Worm (Caenorhabditis elegans): ENCODE measurements around the gene nhr-50.
A peak's percentile ranks its signal among the peaks of the same experiment; 100 is the strongest.

Gene nhr-50

ce11 chrV:16036166-16036565 lies 35.7 kb upstream of the nhr-50 start, which contains the start of gene T10C6.10:
Gene T10C6.10 (plus strand): TSS chrV:16036413.
- TF ChIP-seq madf-6 (GFP tag; IDR thresholded peaks at IDR 0.05), result 0 out of 2 replicates have a peak, but pooled peaks have one; percentile 15
- TF ChIP-seq efl-1 (GFP tag; optimal IDR thresholded peaks at IDR 0.05), result no peak
- no peak for TF ChIP-seq D2030.7 (GFP tag; IDR thresholded peaks at IDR 0.05)
- TF ChIP-seq F57A8.1 (GFP tag; optimal IDR thresholded peaks at IDR 0.05), result no peak
- TF ChIP-seq F49E8.2 (tag; optimal IDR thresholded peaks at IDR 0.05; ENCODE audit: insufficient read depth), result no peak
- no peak for TF ChIP-seq ceh-91 (GFP tag; IDR thresholded peaks at IDR 0.05)
- no peak for TF ChIP-seq nfya-2 (GFP tag; IDR thresholded peaks at IDR 0.05)
- no peak for TF ChIP-seq C06A6.2 (GFP tag; conservative IDR thresholded peaks at IDR 0.05)
- no peak for TF ChIP-seq snpc-1.3 (tag; optimal IDR thresholded peaks at IDR 0.05; ENCODE audit: insufficient read depth)
- no peak for TF ChIP-seq ztf-3 (GFP tag; optimal IDR thresholded peaks at IDR 0.05)
- no peak for TF ChIP-seq ceh-100 (GFP tag; IDR thresholded peaks at IDR 0.05)
- TF ChIP-seq aptf-3 (GFP tag; IDR thresholded peaks at IDR 0.05), result 0 out of 2 replicates have a peak, but pooled peaks have one; percentile 65
- peak; percentile 97 for TF ChIP-seq aptf-2 (GFP tag; conservative IDR thresholded peaks at IDR 0.05)
- no peak for TF ChIP-seq let-607 (tag; optimal IDR thresholded peaks at IDR 0.05)
- no peak for TF ChIP-seq chd-7 (tag; optimal IDR thresholded peaks at IDR 0.05)

ce11 chrV:16033491-16033890 lies 33.1 kb upstream of the nhr-50 start:
- TF ChIP-seq madf-8 (GFP tag; conservative IDR thresholded peaks at IDR 0.05), result peak; percentile 56; the same call in 1 of the 2 replicates
- TF ChIP-seq dpl-1 (GFP tag; optimal IDR thresholded peaks at IDR 0.05), result no peak
- TF ChIP-seq aptf-3 (GFP tag; IDR thresholded peaks at IDR 0.05), result peak; percentile 97
- TF ChIP-seq chd-7 (tag; optimal IDR thresholded peaks at IDR 0.05), result no peak
- peak; percentile 86 for TF ChIP-seq madf-6 (GFP tag; IDR thresholded peaks at IDR 0.05)
- peak; percentile 99 for TF ChIP-seq aptf-2 (GFP tag; conservative IDR thresholded peaks at IDR 0.05)
- 0 out of 2 replicates have a peak, but pooled peaks have one; percentile 39 for TF ChIP-seq zfh-2 (GFP tag; conservative IDR thresholded peaks at IDR 0.05)

ce11 chrV:16032761-16033160 lies 32.3 kb upstream of the nhr-50 start, which contains the start of gene T10C6.16:
Gene T10C6.16 (minus strand): TSS chrV:16033005.
- no peak for TF ChIP-seq hmg-1.2 (GFP tag; IDR thresholded peaks at IDR 0.05)
- TF ChIP-seq madf-6 (GFP tag; IDR thresholded peaks at IDR 0.05), result no peak
- TF ChIP-seq tbp1 (GFP tag; optimal IDR thresholded peaks at IDR 0.05), result no peak
- TF ChIP-seq F10E7.11 (tag; optimal IDR thresholded peaks at IDR 0.05), result no peak
- TF ChIP-seq ztf-3 (GFP tag; optimal IDR thresholded peaks at IDR 0.05), result no peak
- no peak for TF ChIP-seq mcd-1 (GFP tag; IDR thresholded peaks at IDR 0.05)
- TF ChIP-seq die-1 (tag; optimal IDR thresholded peaks at IDR 0.05), result no peak
- no peak for TF ChIP-seq aptf-3 (GFP tag; IDR thresholded peaks at IDR 0.05)
- no peak for TF ChIP-seq Y79H2A.3 (GFP tag; conservative IDR thresholded peaks at IDR 0.05)
- TF ChIP-seq efl-1 (GFP tag; optimal IDR thresholded peaks at IDR 0.05), result no peak
- no peak for TF ChIP-seq let-607 (tag; optimal IDR thresholded peaks at IDR 0.05)
- TF ChIP-seq aptf-2 (GFP tag; conservative IDR thresholded peaks at IDR 0.05), result no peak
- TF ChIP-seq snpc-4 (GFP tag; optimal IDR thresholded peaks at IDR 0.05), result no peak
- TF ChIP-seq snpc-4 (tag; optimal IDR thresholded peaks at IDR 0.05), result no peak
- TF ChIP-seq ZK185.1 (tag; optimal IDR thresholded peaks at IDR 0.05; ENCODE audit: poor library complexity, severe bottlenecking), result no peak
- no peak for TF ChIP-seq Y67H2A.10 (GFP tag; conservative IDR thresholded peaks at IDR 0.05)
- TF ChIP-seq snpc-1.1 (tag; optimal IDR thresholded peaks at IDR 0.05; ENCODE audit: insufficient read depth), result no peak
- no peak for TF ChIP-seq C06A6.2 (GFP tag; conservative IDR thresholded peaks at IDR 0.05)

ce11 chrV:16031571-16031970 lies 31.1 kb upstream of the nhr-50 start, which contains the start of gene T10C6.7:
Gene T10C6.7 (minus strand): TSS chrV:16031713.
- TF ChIP-seq B0019.2 (GFP tag; conservative IDR thresholded peaks at IDR 0.05) (no peak), sptf-2 (GFP tag; optimal IDR thresholded peaks at IDR 0.05) (no peak), D2030.7 (GFP tag; IDR thresholded peaks at IDR 0.05) (peak; percentile 18; the same call in 1 of the 2 replicates), ztf-18 (tag; optimal IDR thresholded peaks at IDR 0.05) (no peak), chd-7 (tag; optimal IDR thresholded peaks at IDR 0.05) (no peak), gei-17 (GFP tag; optimal IDR thresholded peaks at IDR 0.05) (no peak), mcd-1 (GFP tag; IDR thresholded peaks at IDR 0.05) (no peak), aptf-3 (GFP tag; IDR thresholded peaks at IDR 0.05) (peak; percentile 98), lin-35 (GFP tag; optimal IDR thresholded peaks at IDR 0.05) (no peak), nhr-27 (tag; optimal IDR thresholded peaks at IDR 0.05) (no peak), madf-3 (GFP tag; IDR thresholded peaks at IDR 0.05) (peak; percentile 39; the same call in 1 of the 2 replicates), nfya-2 (GFP tag; IDR thresholded peaks at IDR 0.05) (no peak), lin-40 (tag; optimal IDR thresholded peaks at IDR 0.05) (no peak), let-607 (tag; optimal IDR thresholded peaks at IDR 0.05) (no peak), madf-8 (GFP tag; conservative IDR thresholded peaks at IDR 0.05) (peak; percentile 69), let-526 (GFP tag; IDR thresholded peaks at IDR 0.05) (no peak), xnd-1 (tag; optimal IDR thresholded peaks at IDR 0.05) (peak; percentile 7), snpc-3.4 (tag; optimal IDR thresholded peaks at IDR 0.05) (no peak)
